Fruit fly (Drosophila melanogaster): ENCODE results near the gene CG34367.

The CG34367 gene

dm6 chr2L:10314327-10315210 is 39.1 kb downstream of the CG34367 start, which contains the start of the genes Usp14 and CG4972 (continued):
- TF ChIP-seq CG8089 (GFP tag; optimal IDR thresholded peaks at IDR 0.05) (no peak), ewg (GFP tag; optimal IDR thresholded peaks at IDR 0.05) (peak; percentile 13), CG12744 (GFP tag; optimal IDR thresholded peaks at IDR 0.05) (no peak), cas (GFP tag; IDR thresholded peaks at IDR 0.05) (no peak), CG33557 (GFP tag; optimal IDR thresholded peaks at IDR 0.05) (no peak), so (GFP tag; IDR thresholded peaks at IDR 0.05) (no peak), Lhr (GFP tag; optimal IDR thresholded peaks at IDR 0.05) (peak; percentile 9), MESR4 (GFP tag; optimal IDR thresholded peaks at IDR 0.05) (peak; percentile 75), CG34376 (GFP tag; optimal IDR thresholded peaks at IDR 0.05) (no peak), toy (GFP tag; IDR thresholded peaks at IDR 0.05) (no peak), sens (GFP tag) (peak; percentile 68), sd (tag; optimal IDR thresholded peaks at IDR 0.05) (no peak), run (tag; optimal IDR thresholded peaks at IDR 0.05) (no peak), CG14050 (GFP tag; IDR thresholded peaks at IDR 0.05) (no peak), Xrp1 (GFP tag; IDR thresholded peaks at IDR 0.05) (no peak), Tbp (GFP tag; optimal IDR thresholded peaks at IDR 0.05) (no peak), zen (tag; optimal IDR thresholded peaks at IDR 0.05) (peak; percentile 8), BtbVII (GFP tag; optimal IDR thresholded peaks at IDR 0.05) (no peak), CG8944 (GFP tag; optimal IDR thresholded peaks at IDR 0.05) (no peak), sisA (GFP tag; IDR thresholded peaks at IDR 0.05) (no peak), seq (GFP tag; IDR thresholded peaks at IDR 0.05) (no peak), H15 (GFP tag; IDR thresholded peaks at IDR 0.05) (no peak), tx (GFP tag; optimal IDR thresholded peaks at IDR 0.05) (no peak), CG3407 (GFP tag; optimal IDR thresholded peaks at IDR 0.05) (no peak), gt (GFP tag; IDR thresholded peaks at IDR 0.05) (no peak), cato (GFP tag; optimal IDR thresholded peaks at IDR 0.05; ENCODE audit: borderline replicate concordance) (no peak), HLH4C (GFP tag; IDR thresholded peaks at IDR 0.05; ENCODE audit: partially characterized antibody) (no peak), Mrtf (GFP tag; IDR thresholded peaks at IDR 0.05) (no peak), fd3F (GFP tag; optimal IDR thresholded peaks at IDR 0.05) (no peak), hkb (optimal IDR thresholded peaks at IDR 0.05) (no peak), hkb (GFP tag; IDR thresholded peaks at IDR 0.05) (no peak), HLH54F (GFP tag; optimal IDR thresholded peaks at IDR 0.05) (no peak), Scr (GFP tag; IDR thresholded peaks at IDR 0.05; ENCODE audit: partially characterized antibody) (peak; percentile 54; the same call in 1 of the 2 replicates), B-H2 (GFP tag; optimal IDR thresholded peaks at IDR 0.05) (no peak), CG16863 (GFP tag; optimal IDR thresholded peaks at IDR 0.05) (no peak), Xbp1 (GFP tag; optimal IDR thresholded peaks at IDR 0.05) (peak; percentile 6), Nf-YA (GFP tag; IDR thresholded peaks at IDR 0.05) (no peak), CG30020 (tag; optimal IDR thresholded peaks at IDR 0.05) (peak; percentile 99), org-1 (GFP tag; optimal IDR thresholded peaks at IDR 0.05) (no peak), CG12299 (tag; optimal IDR thresholded peaks at IDR 0.05) (no peak), HLHmδ (GFP tag; optimal IDR thresholded peaks at IDR 0.05) (no peak), Lim3 (GFP tag; IDR thresholded peaks at IDR 0.05) (no peak), mam (GFP tag; optimal IDR thresholded peaks at IDR 0.05) (no peak), cwo (GFP tag; optimal IDR thresholded peaks at IDR 0.05) (no peak), H2.0 (GFP tag; IDR thresholded peaks at IDR 0.05) (no peak), jumu (GFP tag; optimal IDR thresholded peaks at IDR 0.05) (no peak), bbx (GFP tag; IDR thresholded peaks at IDR 0.05; ENCODE audit: partially characterized antibody) (peak; percentile 42), CG18619 (GFP tag; optimal IDR thresholded peaks at IDR 0.05) (no peak), CG8924 (tag; optimal IDR thresholded peaks at IDR 0.05) (peak; percentile 40), CG2116 (GFP tag; optimal IDR thresholded peaks at IDR 0.05) (peak; percentile 56)

Data from whole organism, embryonic.